Worm (Caenorhabditis elegans) whole organism, L1 larva: ENCODE measurements around the gene C43D7.8.

ENCODE experiments used
- dpl-1 ChIP-seq, 3 experiments: fragments of 150-350 bp in 2 of 3; sonication (generic microtip) in 1 of 3; optimal IDR thresholded peaks; 2 replicates each; lab custom pipeline; 2014 to 2017; ENCODE audit warnings: missing biosample characterization in 3 of 3, missing genetic modification characterization in 3 of 3, missing genetic modification reagents in 3 of 3
- efl-1 ChIP-seq, 4 experiments: fragments of 150-350 bp; optimal IDR thresholded peaks in 3 of 4; peaks in 1 of 4; 1 replicate in 1 of 4; 2 replicates in 3 of 4; lab custom pipeline; 2014; ENCODE audit warnings: missing biosample characterization in 2 of 4, missing genetic modification characterization in 2 of 4, missing genetic modification reagents in 2 of 4
- ets-5 ChIP-seq: fragments of 200-800 bp; sonication (Bioruptor generic); IDR thresholded peaks from 2 replicates; pipeline ENCODE4 v1.3.6; 2022; ENCODE audit warnings: missing genetic modification characterization, missing compliant biosample characterization
- irx-1 ChIP-seq: sonication (generic microtip); optimal IDR thresholded peaks from 2 replicates; lab custom pipeline; 2016; ENCODE audit warnings: missing genetic modification characterization, missing compliant biosample characterization
- lin-15B ChIP-seq: fragments of 150-350 bp; sonication (generic microtip); optimal IDR thresholded peaks from 3 replicates; lab custom pipeline; 2014; ENCODE audit warnings: missing biosample characterization, missing genetic modification characterization
- lsy-2 ChIP-seq, 2 experiments: fragments of 150-350 bp; optimal IDR thresholded peaks; 2 replicates each; lab custom pipeline; 2014; ENCODE audit warnings: missing biosample characterization in 2 of 2, missing genetic modification characterization in 2 of 2
- nhr-20 ChIP-seq: sonication (generic microtip); optimal IDR thresholded peaks from 2 replicates; lab custom pipeline; 2016; ENCODE audit warnings: mild to moderate bottlenecking, missing genetic modification characterization, missing compliant biosample characterization
- nhr-28 ChIP-seq: fragments of 150-350 bp; optimal IDR thresholded peaks from 2 replicates; lab custom pipeline; 2014; ENCODE audit warnings: missing biosample characterization, missing genetic modification characterization
- unc-62 ChIP-seq: fragments of 150-350 bp; optimal IDR thresholded peaks from 2 replicates; lab custom pipeline; 2014; ENCODE audit warnings: missing biosample characterization, missing genetic modification reagents, missing genetic modification characterization
- zag-1 ChIP-seq: fragments of 150-350 bp; optimal IDR thresholded peaks from 2 replicates; lab custom pipeline; 2014; ENCODE audit warnings: missing biosample characterization, missing genetic modification characterization

DNA sequence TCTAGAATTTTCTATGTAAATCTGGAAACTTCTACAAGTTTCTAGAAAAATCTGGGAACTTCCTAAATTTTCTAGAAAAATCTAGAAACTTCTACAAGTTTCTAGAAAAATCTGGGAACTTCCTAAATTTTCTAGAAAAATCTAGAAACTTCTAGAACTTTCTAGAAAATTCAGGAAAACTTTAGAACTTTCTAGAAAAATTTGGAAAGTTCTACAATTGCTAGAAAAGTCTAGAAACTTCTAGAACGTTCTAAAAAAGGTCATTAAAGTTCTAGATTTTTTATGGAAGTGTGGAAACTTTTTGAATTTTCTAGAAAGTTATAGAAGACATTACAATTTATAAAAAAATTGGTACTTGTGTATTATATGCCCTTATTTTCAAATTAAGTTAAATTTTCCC is 18.3 kb downstream of the C43D7.8 start, which contains the start of gene F55C9.5:
- TF ChIP-seq efl-1 (optimal IDR thresholded peaks at IDR 0.05; lab: Kevin White, UChicago) (no peak), efl-1 (GFP tag; optimal IDR thresholded peaks at IDR 0.05 in 1 of 2; lab: Kevin White, UChicago) (no peak), irx-1 (tag; lab: Kevin White, UChicago) (no peak), dpl-1 (GFP tag; optimal IDR thresholded peaks at IDR 0.05; lab: Kevin White, UChicago) (no peak), zag-1 (tag; lab: Kevin White, UChicago) (no peak), lsy-2 (tag; optimal IDR thresholded peaks at IDR 0.05; lab: Kevin White, UChicago) (no peak), ets-5 (GFP tag; lab: Robert Waterston, UW) (no peak), nhr-20 (no peak), nhr-28 (no peak), lin-15B (no peak), unc-62 (GFP tag; lab: Kevin White, UChicago) (no peak)
